Worm (Caenorhabditis elegans) whole organism, L1 larva: Measurements from ENCODE around the gene egl-1.

ENCODE experiments used
- F16B12.6 ChIP-seq: fragments of 150-350 bp; optimal IDR thresholded peaks from 2 replicates; lab custom pipeline; 2014; ENCODE audit warnings: missing biosample characterization, missing genetic modification characterization
- Y116A8C.19 ChIP-seq: sonication (generic microtip); optimal IDR thresholded peaks from 2 replicates; lab custom pipeline; 2016; ENCODE audit warnings: missing compliant biosample characterization, missing genetic modification characterization, borderline replicate concordance
- alr-1 ChIP-seq: fragments of 200-800 bp; sonication (Bioruptor generic); optimal IDR thresholded peaks from 2 replicates; lab custom pipeline; 2018; ENCODE audit warnings: borderline replicate concordance, mild to moderate bottlenecking, missing genetic modification characterization, missing compliant biosample characterization
- ama-1 ChIP-seq: fragments of 150-350 bp; optimal IDR thresholded peaks from 2 replicates; lab custom pipeline; 2014
- ceh-63 ChIP-seq: fragments of 200-800 bp; sonication (Bioruptor generic); optimal IDR thresholded peaks from 2 replicates; lab custom pipeline; 2018; ENCODE audit warnings: mild to moderate bottlenecking, missing genetic modification characterization, missing compliant biosample characterization
- dpl-1 ChIP-seq, 3 experiments: fragments of 150-350 bp in 2 of 3; sonication (generic microtip) in 1 of 3; optimal IDR thresholded peaks; 2 replicates each; lab custom pipeline; 2014 to 2017; ENCODE audit warnings: missing biosample characterization in 3 of 3, missing genetic modification characterization in 3 of 3, missing genetic modification reagents in 3 of 3
- egl-27 ChIP-seq, 2 experiments: fragments of 150-350 bp in 1 of 2; sonication (generic microtip); optimal IDR thresholded peaks; 3 replicates each; lab custom pipeline; 2017 to 2018; ENCODE audit warnings: missing biosample characterization in 2 of 2, missing genetic modification characterization in 2 of 2, missing genetic modification reagents in 2 of 2
- fkh-10 ChIP-seq: sonication (generic microtip); optimal IDR thresholded peaks from 2 replicates; lab custom pipeline; 2017; ENCODE audit warnings: missing biosample characterization, missing genetic modification reagents, missing genetic modification characterization
- fos-1 ChIP-seq: fragments of 150-350 bp; optimal IDR thresholded peaks from 2 replicates; lab custom pipeline; 2014; ENCODE audit warnings: missing biosample characterization, missing genetic modification characterization
- lsy-2 ChIP-seq, 2 experiments: fragments of 150-350 bp; optimal IDR thresholded peaks; 2 replicates each; lab custom pipeline; 2014; ENCODE audit warnings: missing biosample characterization in 2 of 2, missing genetic modification characterization in 2 of 2
- nhr-76 ChIP-seq: sonication (generic microtip); optimal IDR thresholded peaks from 2 replicates; lab custom pipeline; 2017; ENCODE audit warnings: missing biosample characterization, missing genetic modification characterization
- skn-1 ChIP-seq: fragments of 150-350 bp; optimal IDR thresholded peaks from 2 replicates; lab custom pipeline; 2014; ENCODE audit warnings: missing biosample characterization, missing genetic modification characterization
- snpc-4 ChIP-seq: fragments of 150-350 bp; optimal IDR thresholded peaks from 2 replicates; lab custom pipeline; 2014; ENCODE audit warnings: missing biosample characterization, missing genetic modification characterization
- ztf-4 ChIP-seq: fragments of 150-350 bp; optimal IDR thresholded peaks from 2 replicates; lab custom pipeline; 2014; ENCODE audit warnings: missing biosample characterization, missing genetic modification characterization

ce11 chrV:14422317-14422716 is 9.8 kb downstream of the egl-1 start, which contains the start of gene pas-1:
- TF ChIP-seq ceh-63 (GFP tag; lab: Kevin White, UChicago): no peak
- no peak for TF ChIP-seq ztf-4 (tag; lab: Kevin White, UChicago)
- no peak for TF ChIP-seq lsy-2 (tag; optimal IDR thresholded peaks at IDR 0.05; lab: Kevin White, UChicago)
- TF ChIP-seq fkh-10 (GFP tag; lab: Kevin White, UChicago): no peak
- TF ChIP-seq dpl-1 (GFP tag; optimal IDR thresholded peaks at IDR 0.05; lab: Kevin White, UChicago): no peak
- TF ChIP-seq skn-1 (tag; lab: Kevin White, UChicago): no peak
- TF ChIP-seq fos-1: no peak
- TF ChIP-seq snpc-4 (tag; lab: Kevin White, UChicago): no peak
- no peak for TF ChIP-seq ama-1 (lab: Kevin White, UChicago)
- TF ChIP-seq nhr-76 (tag; lab: Kevin White, UChicago): no peak
- no peak for TF ChIP-seq alr-1 (tag; lab: Kevin White, UChicago)
- TF ChIP-seq egl-27 (tag; optimal IDR thresholded peaks at IDR 0.05; lab: Kevin White, UChicago): no peak
- no peak for TF ChIP-seq Y116A8C.19 (tag; lab: Kevin White, UChicago)
- no peak for TF ChIP-seq F16B12.6 (tag; lab: Kevin White, UChicago)
